Fruit fly (Drosophila melanogaster) whole organism, embryonic: ENCODE measurements around the gene Npc2g.
A peak's percentile ranks its signal among the peaks of the same experiment; 100 is the strongest.

Source experiments
- C15 ChIP-seq: fragments of 200-800 bp; sonication (Bioruptor generic); IDR thresholded peaks from 3 replicates; pipeline ENCODE4 v1.3.6; 2022; ENCODE audit warnings: missing biosample characterization, missing genetic modification characterization
- CG10565 ChIP-seq: fragments of 200-800 bp; sonication (Bioruptor generic); optimal IDR thresholded peaks from 3 replicates; lab custom pipeline; 2016; ENCODE audit warnings: missing biosample characterization, mild to moderate bottlenecking, missing genetic modification characterization
- CG11398 ChIP-seq: fragments of 200-800 bp; sonication (Bioruptor generic); optimal IDR thresholded peaks from 2 replicates; lab custom pipeline; 2016; ENCODE audit warnings: missing biosample characterization, missing genetic modification characterization
- CG11456 ChIP-seq: fragments of 200-800 bp; sonication (Bioruptor generic); IDR thresholded peaks from 3 replicates; pipeline ENCODE4 v1.3.6; 2022; ENCODE audit warnings: missing biosample characterization, missing genetic modification characterization
- CG12155 ChIP-seq: fragments of 200-800 bp; sonication (Bioruptor generic); optimal IDR thresholded peaks from 3 replicates; lab custom pipeline; 2016; ENCODE audit warnings: missing biosample characterization, missing genetic modification characterization
- CG1233 ChIP-seq: fragments of 200-800 bp; sonication (Bioruptor generic); optimal IDR thresholded peaks from 4 replicates; lab custom pipeline; 2018; ENCODE audit warnings: missing biosample characterization, mild to moderate bottlenecking, missing genetic modification characterization
- CG13894 ChIP-seq: fragments of 200-800 bp; sonication (Bioruptor generic); optimal IDR thresholded peaks from 3 replicates; lab custom pipeline; 2018; ENCODE audit warnings: missing biosample characterization, mild to moderate bottlenecking, missing genetic modification characterization, moderate library complexity
- CG14710 ChIP-seq: fragments of 200-800 bp; sonication (Bioruptor generic); optimal IDR thresholded peaks from 3 replicates; lab custom pipeline; 2019; ENCODE audit warnings: missing biosample characterization, mild to moderate bottlenecking, missing genetic modification characterization, moderate library complexity
- CG1602 ChIP-seq: fragments of 200-800 bp; sonication (Bioruptor generic); optimal IDR thresholded peaks from 3 replicates; lab custom pipeline; 2016; ENCODE audit warnings: missing biosample characterization, missing genetic modification characterization
- CG17186 ChIP-seq: fragments of 200-800 bp; sonication (Bioruptor generic); optimal IDR thresholded peaks from 3 replicates; lab custom pipeline; 2017; ENCODE audit warnings: missing biosample characterization, missing genetic modification reagents, missing genetic modification characterization
- CG17328 ChIP-seq: fragments of 200-800 bp; sonication (Bioruptor generic); IDR thresholded peaks from 2 replicates; pipeline ENCODE4 v1.3.6; 2022; ENCODE audit warnings: missing biosample characterization, missing genetic modification characterization
- CG17829 ChIP-seq: fragments of 200-800 bp; optimal IDR thresholded peaks from 2 replicates; lab custom pipeline; 2019; ENCODE audit warnings: missing biosample characterization, mild to moderate bottlenecking, missing genetic modification characterization, moderate library complexity
- CG1792 ChIP-seq: fragments of 200-800 bp; sonication (Bioruptor generic); optimal IDR thresholded peaks from 2 replicates; lab custom pipeline; 2016; ENCODE audit warnings: missing biosample characterization, missing genetic modification characterization
- CG2129 ChIP-seq: fragments of 200-800 bp; sonication (Bioruptor generic); IDR thresholded peaks from 2 replicates; pipeline ENCODE4 v1.3.6; 2022; ENCODE audit warnings: missing biosample characterization, missing genetic modification characterization; ENCODE audit not compliant: partially characterized antibody
- CG31441 ChIP-seq: fragments of 200-800 bp; sonication (Bioruptor generic); IDR thresholded peaks from 2 replicates; pipeline ENCODE4 v1.3.6; 2022; ENCODE audit warnings: missing biosample characterization, missing genetic modification characterization
- CG33213 ChIP-seq: fragments of 200-800 bp; sonication (Bioruptor generic); optimal IDR thresholded peaks from 3 replicates; lab custom pipeline; 2016; ENCODE audit warnings: missing biosample characterization, missing genetic modification characterization
- CG4360 ChIP-seq: fragments of 200-800 bp; sonication (Bioruptor generic); IDR thresholded peaks from 2 replicates; pipeline ENCODE4 v1.3.6; 2022; ENCODE audit warnings: missing biosample characterization, missing genetic modification characterization
- CG4730 ChIP-seq: fragments of 200-800 bp; sonication (Bioruptor generic); IDR thresholded peaks from 2 replicates; pipeline ENCODE4 v1.3.6; 2022; ENCODE audit warnings: missing biosample characterization, missing genetic modification characterization
- CG6689 ChIP-seq: fragments of 200-800 bp; sonication (Bioruptor generic); IDR thresholded peaks from 2 replicates; pipeline ENCODE4 v1.3.6; 2022; ENCODE audit warnings: missing biosample characterization, missing genetic modification characterization
- CG7745 ChIP-seq: fragments of 200-800 bp; sonication (Bioruptor generic); optimal IDR thresholded peaks from 2 replicates; lab custom pipeline; 2018; ENCODE audit warnings: missing biosample characterization, mild to moderate bottlenecking, missing genetic modification characterization, moderate library complexity
- Camta ChIP-seq: fragments of 200-800 bp; sonication (Bioruptor generic); optimal IDR thresholded peaks from 2 replicates; lab custom pipeline; 2016; ENCODE audit warnings: missing biosample characterization, missing genetic modification characterization
- D ChIP-seq, 2 experiments: fragments of 200-800 bp in 1 of 2; fragments of >200 bp in 1 of 2; sonication (Bioruptor generic) in 1 of 2; optimal IDR thresholded peaks; 2 replicates in 1 of 2; 3 replicates in 1 of 2; lab custom pipeline; 2017; ENCODE audit warnings: mild to moderate bottlenecking in 1 of 2, missing biosample characterization in 1 of 2, missing genetic modification characterization in 1 of 2, missing genetic modification reagents in 1 of 2
- Dip3 ChIP-seq: fragments of 200-800 bp; sonication (Bioruptor generic); optimal IDR thresholded peaks from 3 replicates; lab custom pipeline; 2016; ENCODE audit warnings: missing biosample characterization, missing genetic modification characterization
- Dll ChIP-seq: fragments of 200-800 bp; sonication (Bioruptor generic); IDR thresholded peaks from 4 replicates; pipeline ENCODE4 v1.3.6; 2022; ENCODE audit warnings: missing biosample characterization, missing genetic modification characterization; ENCODE audit not compliant: partially characterized antibody
- E2f1 ChIP-seq: fragments of 200-800 bp; sonication (Bioruptor generic); IDR thresholded peaks from 2 replicates; pipeline ENCODE4 v1.3.6; 2022; ENCODE audit warnings: missing biosample characterization, missing genetic modification characterization
- Lhr ChIP-seq: fragments of 200-800 bp; sonication (Bioruptor generic); optimal IDR thresholded peaks from 3 replicates; lab custom pipeline; 2017; ENCODE audit warnings: mild to moderate bottlenecking, missing biosample characterization, missing genetic modification reagents, missing genetic modification characterization
- MBD-R2 ChIP-seq: fragments of 200-800 bp; sonication (Bioruptor generic); IDR thresholded peaks from 2 replicates; pipeline ENCODE4 v1.3.6; 2022; ENCODE audit warnings: missing biosample characterization, missing genetic modification characterization
- Mes4 ChIP-seq: fragments of 200-800 bp; sonication (Bioruptor generic); optimal IDR thresholded peaks from 2 replicates; lab custom pipeline; 2016; ENCODE audit warnings: missing biosample characterization, missing genetic modification characterization
- Myb ChIP-seq: fragments of 200-800 bp; sonication (Bioruptor generic); optimal IDR thresholded peaks from 2 replicates; lab custom pipeline; 2016; ENCODE audit warnings: missing biosample characterization, missing genetic modification characterization
- Neu2 ChIP-seq: fragments of 200-800 bp; sonication (Bioruptor generic); optimal IDR thresholded peaks from 3 replicates; lab custom pipeline; 2016; ENCODE audit warnings: missing biosample characterization, missing genetic modification characterization, borderline replicate concordance
- YL-1 ChIP-seq: fragments of 200-800 bp; sonication (Bioruptor generic); optimal IDR thresholded peaks from 3 replicates; lab custom pipeline; 2017; ENCODE audit warnings: missing biosample characterization, mild to moderate bottlenecking, missing genetic modification characterization
- amos ChIP-seq: fragments of 200-800 bp; sonication (Bioruptor generic); IDR thresholded peaks from 2 replicates; pipeline ENCODE4 v1.3.6; 2022; ENCODE audit warnings: missing biosample characterization, missing genetic modification characterization; ENCODE audit not compliant: partially characterized antibody
- bigmax ChIP-seq: fragments of 200-800 bp; sonication (Bioruptor generic); optimal IDR thresholded peaks from 2 replicates; lab custom pipeline; 2018; ENCODE audit warnings: missing biosample characterization, mild to moderate bottlenecking, missing genetic modification characterization
- br ChIP-seq: fragments of >200 bp; optimal IDR thresholded peaks from 2 replicates; lab custom pipeline; 2017
- dan ChIP-seq: fragments of 200-800 bp; sonication (Bioruptor generic); IDR thresholded peaks from 2 replicates; pipeline ENCODE4 v1.3.6; 2022; ENCODE audit warnings: missing biosample characterization, missing genetic modification characterization
- dimm ChIP-seq: fragments of 200-800 bp; sonication (Bioruptor generic); IDR thresholded peaks from 2 replicates; pipeline ENCODE4 v1.3.6; 2022; ENCODE audit warnings: missing biosample characterization, missing genetic modification characterization
- dysf ChIP-seq: fragments of 200-800 bp; sonication (Bioruptor generic); IDR thresholded peaks from 3 replicates; pipeline ENCODE4 v1.3.6; 2022; ENCODE audit warnings: missing biosample characterization, missing genetic modification characterization
- eyg ChIP-seq: fragments of 200-800 bp; sonication (Bioruptor generic); optimal IDR thresholded peaks from 3 replicates; lab custom pipeline; 2016; ENCODE audit warnings: missing biosample characterization, missing genetic modification characterization
- fd102C ChIP-seq: fragments of 200-800 bp; sonication (Bioruptor generic); optimal IDR thresholded peaks from 2 replicates; lab custom pipeline; 2018; ENCODE audit warnings: missing biosample characterization, mild to moderate bottlenecking, missing genetic modification characterization, moderate library complexity
- gfzf ChIP-seq: fragments of 200-800 bp; sonication (Bioruptor generic); optimal IDR thresholded peaks from 2 replicates; lab custom pipeline; 2016; ENCODE audit warnings: missing biosample characterization, mild to moderate bottlenecking, missing genetic modification characterization, moderate library complexity
- kay ChIP-seq: fragments of 200-800 bp; sonication (Bioruptor generic); optimal IDR thresholded peaks from 2 replicates; lab custom pipeline; 2016; ENCODE audit warnings: missing biosample characterization, missing genetic modification characterization
- klu ChIP-seq: fragments of 200-800 bp; sonication (Bioruptor generic); IDR thresholded peaks from 2 replicates; pipeline ENCODE4 v1.3.6; 2022; ENCODE audit warnings: missing biosample characterization, missing genetic modification characterization
- lmd ChIP-seq: fragments of 200-800 bp; sonication (Bioruptor generic); IDR thresholded peaks from 2 replicates; pipeline ENCODE4 v1.3.6; 2022; ENCODE audit warnings: missing biosample characterization, missing genetic modification characterization
- phol ChIP-seq: fragments of 200-800 bp; sonication (Bioruptor generic); optimal IDR thresholded peaks from 3 replicates; lab custom pipeline; 2018; ENCODE audit warnings: missing biosample characterization, mild to moderate bottlenecking, missing genetic modification characterization, moderate library complexity
- psq ChIP-seq: fragments of 200-800 bp; sonication (Bioruptor generic); optimal IDR thresholded peaks from 2 replicates; lab custom pipeline; 2017; ENCODE audit warnings: missing biosample characterization, missing genetic modification characterization
- schlank ChIP-seq: fragments of 200-800 bp; sonication (Bioruptor generic); optimal IDR thresholded peaks from 2 replicates; lab custom pipeline; 2018; ENCODE audit warnings: missing biosample characterization, mild to moderate bottlenecking, missing genetic modification characterization
- sima ChIP-seq: fragments of 200-800 bp; sonication (Bioruptor generic); optimal IDR thresholded peaks from 2 replicates; lab custom pipeline; 2016; ENCODE audit warnings: missing biosample characterization, missing genetic modification characterization
- sqz ChIP-seq: fragments of 200-800 bp; sonication (Bioruptor generic); optimal IDR thresholded peaks from 3 replicates; lab custom pipeline; 2018; ENCODE audit warnings: missing biosample characterization, mild to moderate bottlenecking, missing genetic modification characterization
- sr ChIP-seq: fragments of 200-800 bp; sonication (Bioruptor generic); IDR thresholded peaks from 3 replicates; pipeline ENCODE4 v1.3.6; 2022; ENCODE audit warnings: missing biosample characterization, missing genetic modification characterization
- sug ChIP-seq: fragments of 200-800 bp; optimal IDR thresholded peaks from 2 replicates; lab custom pipeline; 2019; ENCODE audit warnings: missing biosample characterization, mild to moderate bottlenecking, missing genetic modification characterization, moderate library complexity
- usp ChIP-seq: fragments of >200 bp; optimal IDR thresholded peaks from 2 replicates; lab custom pipeline; 2017; ENCODE audit warnings: missing biosample characterization, missing genetic modification characterization

The Npc2g gene

DNA sequence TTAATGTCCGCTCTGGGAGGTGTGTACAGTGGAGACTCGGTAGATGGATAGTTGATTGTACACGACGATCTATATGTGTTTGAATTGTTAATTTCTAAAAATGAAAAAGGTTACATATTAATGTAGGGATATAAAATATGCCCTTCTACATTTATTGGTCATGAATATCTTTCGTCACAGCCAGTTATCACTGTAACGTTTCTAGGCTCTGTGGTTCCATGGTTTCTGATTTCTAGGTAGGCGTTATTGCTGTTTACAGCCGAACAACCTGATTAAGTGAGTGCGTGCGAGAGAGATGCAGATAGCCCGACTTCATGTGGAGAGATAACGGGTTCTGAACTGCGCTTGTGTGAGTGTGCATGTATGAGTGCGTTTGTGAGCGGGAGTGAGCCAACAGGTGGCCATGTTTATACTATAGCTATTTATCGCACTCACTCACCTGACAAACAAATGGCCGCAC, 36.6 kb upstream of the Npc2g start (continued):
- peak; percentile 96 for TF ChIP-seq CG6689 (GFP tag; lab: Robert Waterston, UW)
- no peak; the same call in 1 of the 2 replicates for TF ChIP-seq dimm (GFP tag; lab: Robert Waterston, UW)
- peak; percentile 96 for TF ChIP-seq CG17829 (tag; lab: Kevin White, UChicago)
- TF ChIP-seq CG1792 = peak; percentile 91
- peak; percentile 96 for TF ChIP-seq dysf (GFP tag; lab: Robert Waterston, UW)
- peak; percentile 95 for TF ChIP-seq CG1602 (GFP tag; lab: Kevin White, UChicago)
- TF ChIP-seq dan (GFP tag; lab: Robert Waterston, UW) = peak; percentile 94
- 0 out of 4 replicates have a peak, but pooled peaks have one; percentile 18 for TF ChIP-seq Dll (GFP tag; lab: Robert Waterston, UW)
- TF ChIP-seq YL-1 = peak; percentile 59
- no peak for TF ChIP-seq amos (GFP tag; lab: Robert Waterston, UW)
- peak; percentile 96 for TF ChIP-seq E2f1 (GFP tag; lab: Robert Waterston, UW)
- peak; percentile 92 for TF ChIP-seq CG1233 (GFP tag; lab: Kevin White, UChicago)
- peak; percentile 81 for TF ChIP-seq CG13894 (tag; lab: Kevin White, UChicago)
- TF ChIP-seq CG17328 (GFP tag; lab: Robert Waterston, UW) = peak; percentile 97
- TF ChIP-seq C15 = peak; percentile 86; the same call in 2 of the 3 replicates
- TF ChIP-seq CG10565 (GFP tag; lab: Kevin White, UChicago) = peak; percentile 86
- peak; percentile 84 for TF ChIP-seq Myb (GFP tag; lab: Kevin White, UChicago)
- no peak for TF ChIP-seq br (lab: Kevin White, UChicago)
- TF ChIP-seq CG31441 (GFP tag; lab: Robert Waterston, UW) = peak; percentile 89
- peak; percentile 95 for TF ChIP-seq CG11456 (GFP tag; lab: Robert Waterston, UW)
- peak; percentile 88 for TF ChIP-seq kay (GFP tag; lab: Kevin White, UChicago)
- peak; percentile 83 for TF ChIP-seq klu (GFP tag; lab: Robert Waterston, UW)
- TF ChIP-seq psq (GFP tag; lab: Kevin White, UChicago) = peak; percentile 81
- TF ChIP-seq CG4730 (GFP tag; lab: Robert Waterston, UW) = peak; percentile 91
- TF ChIP-seq phol = peak; percentile 94
- peak; percentile 66 for TF ChIP-seq Lhr (GFP tag; lab: Kevin White, UChicago)
- peak; percentile 86 for TF ChIP-seq eyg
- TF ChIP-seq sr = peak; percentile 75; the same call in 2 of the 3 replicates
- TF ChIP-seq CG7745 (tag; lab: Kevin White, UChicago) = peak; percentile 50
- no peak for TF ChIP-seq usp
- TF ChIP-seq sima = peak; percentile 68
- peak; percentile 88 for TF ChIP-seq Camta
- TF ChIP-seq CG11398 (GFP tag; lab: Kevin White, UChicago) = peak; percentile 92
- TF ChIP-seq Mes4 (GFP tag; lab: Kevin White, UChicago) = peak; percentile 87
- TF ChIP-seq sug (tag; lab: Kevin White, UChicago) = peak; percentile 95
- TF ChIP-seq MBD-R2 (GFP tag; lab: Robert Waterston, UW) = peak; percentile 88; the same call in 1 of the 2 replicates
- peak; percentile 53 for TF ChIP-seq CG17186 (GFP tag; lab: Kevin White, UChicago)
- peak; percentile 81 for TF ChIP-seq sqz (GFP tag; lab: Kevin White, UChicago)
- no peak for TF ChIP-seq CG2129
- TF ChIP-seq schlank (tag; lab: Kevin White, UChicago) = peak; percentile 79
- peak; percentile 96 for TF ChIP-seq lmd
- TF ChIP-seq CG33213 (GFP tag; lab: Kevin White, UChicago) = peak; percentile 94
- TF ChIP-seq gfzf (GFP tag; lab: Kevin White, UChicago) = peak; percentile 18
- TF ChIP-seq bigmax (GFP tag; lab: Kevin White, UChicago) = peak; percentile 42
- TF ChIP-seq Neu2 (GFP tag; lab: Kevin White, UChicago) = peak; percentile 95
- peak; percentile 58 for TF ChIP-seq Dip3
- peak; percentile 94 for TF ChIP-seq CG14710 (tag; lab: Kevin White, UChicago)
- peak; percentile 68; the same call in 1 of the 2 replicates for TF ChIP-seq CG4360
- peak; percentile 85 for TF ChIP-seq fd102C
- TF ChIP-seq CG12155 (GFP tag; lab: Kevin White, UChicago) = peak; percentile 92
- peak; percentile 37 for TF ChIP-seq D (optimal IDR thresholded peaks at IDR 0.05; lab: Kevin White, UChicago)
- TF ChIP-seq D (GFP tag; optimal IDR thresholded peaks at IDR 0.05; lab: Kevin White, UChicago) = peak; percentile 91
